Fruit fly (Drosophila melanogaster) whole organism: Measurements from ENCODE around the gene Evi5.

ENCODE experiments used
- Dll ChIP-seq: fragments of >200 bp; optimal IDR thresholded peaks from 2 replicates; lab custom pipeline; 2017
- EcR ChIP-seq, 2 experiments: fragments of >200 bp; optimal IDR thresholded peaks; 2 replicates each; lab custom pipeline; 2017; ENCODE audit warnings: missing biosample characterization in 2 of 2, missing genetic modification characterization in 2 of 2, missing genetic modification reagents in 2 of 2

dm6 chrX:11483297-11483696 lies 29.1 kb upstream of the Evi5 start, which contains the start of gene Uba5:
- TF ChIP-seq EcR (GFP tag; optimal IDR thresholded peaks at IDR 0.05; lab: Kevin White, UChicago) (no peak), Dll (lab: Kevin White, UChicago) (no peak)
